Worm (Caenorhabditis elegans): ENCODE results near the gene phy-3.

Gene phy-3

ce11 chrV:16794828-16795354 is 38.1 kb upstream of the phy-3 start, which contains the start of the genes ctps-1 and pus-1 (continued):
- TF ChIP-seq lin-39 (tag; optimal IDR thresholded peaks at IDR 0.05) (peak; percentile 67), nhr-90 (tag; optimal IDR thresholded peaks at IDR 0.05; ENCODE audit: poor library complexity) (peak; percentile 70), lin-13 (GFP tag; optimal IDR thresholded peaks at IDR 0.05) (peak; percentile 70), mdl-1 (tag; optimal IDR thresholded peaks at IDR 0.05) (peak in 1 of 2 experiments; percentile 68), sptf-1 (tag; optimal IDR thresholded peaks at IDR 0.05) (no peak), grh-1 (GFP tag; IDR thresholded peaks at IDR 0.05) (peak; percentile 59), egl-13 (tag; optimal IDR thresholded peaks at IDR 0.05) (no peak), fkh-10 (GFP tag; optimal IDR thresholded peaks at IDR 0.05) (peak; percentile 21), sup-37 (GFP tag; optimal IDR thresholded peaks at IDR 0.05) (no peak), unc-98 (GFP tag; IDR thresholded peaks at IDR 0.05) (no peak), isw-1 (GFP tag; IDR thresholded peaks at IDR 0.05) (peak; percentile 60), ztf-11 (tag; optimal IDR thresholded peaks at IDR 0.05) (peak in 1 of 2 experiments; percentile 19), mef-2 (tag; optimal IDR thresholded peaks at IDR 0.05) (no peak), F16B12.6 (tag; optimal IDR thresholded peaks at IDR 0.05) (peak; percentile 27), blmp-1 (tag; optimal IDR thresholded peaks at IDR 0.05) (no peak), efl-1 (optimal IDR thresholded peaks at IDR 0.05) (peak; percentile 75 to 81), efl-1 (GFP tag; optimal IDR thresholded peaks at IDR 0.05 in 1 of 2) (peak; percentile 82 to 98), sox-4 (tag; optimal IDR thresholded peaks at IDR 0.05) (no peak), zag-1 (tag; optimal IDR thresholded peaks at IDR 0.05) (no peak), ama-1 (optimal IDR thresholded peaks at IDR 0.05) (peak; percentile 56), efl-3 (GFP tag; optimal IDR thresholded peaks at IDR 0.05) (no peak), zip-4 (GFP tag; optimal IDR thresholded peaks at IDR 0.05) (no peak), lin-15B (tag; optimal IDR thresholded peaks at IDR 0.05) (peak; percentile 36), nhr-19 (GFP tag; conservative IDR thresholded peaks at IDR 0.05) (peak; percentile 78), ceh-8 (GFP tag; optimal IDR thresholded peaks at IDR 0.05) (no peak), ceh-88 (GFP tag; IDR thresholded peaks at IDR 0.05) (no peak), nhr-28 (tag; optimal IDR thresholded peaks at IDR 0.05) (no peak), aly-2 (tag; optimal IDR thresholded peaks at IDR 0.05) (peak; percentile 40), nhr-11 (tag; optimal IDR thresholded peaks at IDR 0.05) (no peak), swsn-7 (tag; optimal IDR thresholded peaks at IDR 0.05) (peak; percentile 72), aha-1 (tag; optimal IDR thresholded peaks at IDR 0.05) (peak; percentile 41), nhr-71 (tag; optimal IDR thresholded peaks at IDR 0.05) (no peak), ztf-4 (tag; optimal IDR thresholded peaks at IDR 0.05) (no peak), xbp-1 (tag; optimal IDR thresholded peaks at IDR 0.05) (peak; percentile 63), elt-3 (tag; optimal IDR thresholded peaks at IDR 0.05) (peak in 1 of 6 experiments; percentile 79), nhr-20 (tag; optimal IDR thresholded peaks at IDR 0.05) (peak; percentile 74), fkh-8 (tag; optimal IDR thresholded peaks at IDR 0.05) (no peak), C34B4.2 (tag; optimal IDR thresholded peaks at IDR 0.05) (no peak), vab-15 (tag; optimal IDR thresholded peaks at IDR 0.05) (no peak), elt-2 (tag; optimal IDR thresholded peaks at IDR 0.05) (peak; percentile 18), snpc-4 (tag; optimal IDR thresholded peaks at IDR 0.05) (peak; percentile 84)

- no peak for TF ChIP-seq tlp-1 (tag; optimal IDR thresholded peaks at IDR 0.05)
- TF ChIP-seq skn-1 (tag; optimal IDR thresholded peaks at IDR 0.05): no peak
- TF ChIP-seq hlh-4 (tag; optimal IDR thresholded peaks at IDR 0.05): no peak
- TF ChIP-seq nhr-28 (tag; optimal IDR thresholded peaks at IDR 0.05): no peak
- peak in 1 of 2 experiments; percentile 12 for TF ChIP-seq lin-35 (GFP tag; optimal IDR thresholded peaks at IDR 0.05)
- TF ChIP-seq nhr-90 (tag; optimal IDR thresholded peaks at IDR 0.05; ENCODE audit: poor library complexity): no peak
Observed at ce11 chrV:16800484-16800883, 32.5 kb upstream of the phy-3 start.

Measured in whole organism, L1 larva.